Worm (Caenorhabditis elegans): ENCODE measurements around the gene W02B12.1.

- TF ChIP-seq unc-39 (tag; optimal IDR thresholded peaks at IDR 0.05): no peak
- TF ChIP-seq pha-4 (tag; optimal IDR thresholded peaks at IDR 0.05): no peak
- no peak for TF ChIP-seq nhr-76 (tag; optimal IDR thresholded peaks at IDR 0.05)
- TF ChIP-seq elt-3 (tag; optimal IDR thresholded peaks at IDR 0.05): no peak
- no peak for TF ChIP-seq nhr-237 (tag; optimal IDR thresholded peaks at IDR 0.05)
Measured at ce11 chrII:11495806-11496205, 47.0 kb downstream of the W02B12.1 start.
